Worm (Caenorhabditis elegans) whole organism, young adult: Measurements from ENCODE around the gene BE0003N10.1.

Experiments
- B0261.1 ChIP-seq: sonication (generic microtip); optimal IDR thresholded peaks from 2 replicates; lab custom pipeline; 2016; ENCODE audit warnings: mild to moderate bottlenecking, missing genetic modification characterization, moderate library complexity, missing compliant biosample characterization
- F22D6.2 ChIP-seq: sonication (generic microtip); optimal IDR thresholded peaks from 2 replicates; lab custom pipeline; 2016; ENCODE audit warnings: mild to moderate bottlenecking, missing genetic modification characterization, missing compliant biosample characterization
- F55B11.4 ChIP-seq: sonication (generic microtip); optimal IDR thresholded peaks from 2 replicates; lab custom pipeline; 2016; ENCODE audit warnings: missing compliant biosample characterization, missing genetic modification characterization, borderline replicate concordance; ENCODE audit not compliant: insufficient read depth
- K11D2.4 ChIP-seq: fragments of 200-800 bp; sonication (Bioruptor generic); IDR thresholded peaks from 2 replicates; pipeline ENCODE4 v1.3.6; 2022; ENCODE audit warnings: missing genetic modification reagents, missing genetic modification characterization, missing compliant biosample characterization
- Y53G8AR.9 ChIP-seq: fragments of 200-800 bp; sonication (Bioruptor generic); conservative IDR thresholded peaks from 2 replicates; pipeline ENCODE4 v1.3.6; 2022; ENCODE audit warnings: missing genetic modification reagents, missing genetic modification characterization, missing compliant biosample characterization
- Y56A3A.18 ChIP-seq: fragments of 200-800 bp; sonication (Bioruptor generic); IDR thresholded peaks from 2 replicates; pipeline ENCODE4 v1.3.6; 2022; ENCODE audit warnings: missing genetic modification reagents, missing genetic modification characterization, missing compliant biosample characterization
- Y67H2A.10 ChIP-seq: fragments of 200-800 bp; sonication (Bioruptor generic); conservative IDR thresholded peaks from 2 replicates; pipeline ENCODE4 v1.3.6; 2022; ENCODE audit warnings: missing genetic modification reagents, missing genetic modification characterization, missing compliant biosample characterization
- akir-1 ChIP-seq: fragments of 200-800 bp; sonication (Bioruptor generic); optimal IDR thresholded peaks from 2 replicates; lab custom pipeline; 2018; ENCODE audit warnings: mild to moderate bottlenecking, missing genetic modification characterization, moderate library complexity, missing compliant biosample characterization
- aptf-3 ChIP-seq: fragments of 200-800 bp; sonication (Bioruptor generic); IDR thresholded peaks from 2 replicates; pipeline ENCODE4 v1.3.6; 2022; ENCODE audit warnings: missing genetic modification characterization, missing compliant biosample characterization
- atf-7 ChIP-seq: sonication (generic microtip); optimal IDR thresholded peaks from 2 replicates; lab custom pipeline; 2017; ENCODE audit warnings: mild to moderate bottlenecking, missing genetic modification characterization, missing compliant biosample characterization
- cebp-1 ChIP-seq, 2 experiments: fragments of 200-800 bp in 1 of 2; sonication (Bioruptor generic) in 1 of 2; sonication (generic microtip) in 1 of 2; IDR thresholded peaks in 1 of 2; optimal IDR thresholded peaks in 1 of 2; 2 replicates each; pipeline versions ENCODE4 v1.3.6 to Lab custom; 2017 to 2022; ENCODE audit warnings: missing compliant biosample characterization in 2 of 2, missing genetic modification characterization in 2 of 2, mild to moderate bottlenecking in 1 of 2, missing genetic modification reagents in 1 of 2, moderate library complexity in 1 of 2
- ceh-100 ChIP-seq: fragments of 200-800 bp; sonication (Bioruptor generic); IDR thresholded peaks from 2 replicates; pipeline ENCODE4 v1.3.6; 2022; ENCODE audit warnings: missing genetic modification reagents, missing genetic modification characterization, missing compliant biosample characterization
- dox-1 ChIP-seq: fragments of 200-800 bp; sonication (Bioruptor generic); IDR thresholded peaks from 2 replicates; pipeline ENCODE4 v1.3.6; 2022; ENCODE audit warnings: missing genetic modification reagents, missing genetic modification characterization, missing compliant biosample characterization
- dpl-1 ChIP-seq: fragments of 150-350 bp; optimal IDR thresholded peaks from 2 replicates; lab custom pipeline; 2014; ENCODE audit warnings: missing biosample characterization, missing genetic modification reagents, missing genetic modification characterization
- egrh-3 ChIP-seq: fragments of 200-800 bp; sonication (Bioruptor generic); IDR thresholded peaks from 2 replicates; pipeline ENCODE4 v1.3.6; 2022; ENCODE audit warnings: missing genetic modification reagents, missing genetic modification characterization, missing compliant biosample characterization
- fkh-3 ChIP-seq: sonication (generic microtip); optimal IDR thresholded peaks from 2 replicates; lab custom pipeline; 2016; ENCODE audit warnings: mild to moderate bottlenecking, missing genetic modification characterization, missing compliant biosample characterization
- lin-26 ChIP-seq: fragments of 200-800 bp; sonication (Bioruptor generic); IDR thresholded peaks from 2 replicates; pipeline ENCODE4 v1.3.6; 2022; ENCODE audit warnings: missing genetic modification reagents, missing genetic modification characterization, missing compliant biosample characterization
- madf-10 ChIP-seq: sonication (generic microtip); optimal IDR thresholded peaks from 2 replicates; lab custom pipeline; 2016; ENCODE audit warnings: mild to moderate bottlenecking, missing genetic modification characterization, missing compliant biosample characterization
- madf-6 ChIP-seq: fragments of 200-800 bp; sonication (Bioruptor generic); IDR thresholded peaks from 2 replicates; pipeline ENCODE4 v1.3.6; 2022; ENCODE audit warnings: missing genetic modification reagents, missing genetic modification characterization, missing compliant biosample characterization
- mcd-1 ChIP-seq: fragments of 200-800 bp; sonication (Bioruptor generic); IDR thresholded peaks from 2 replicates; pipeline ENCODE4 v1.3.6; 2022; ENCODE audit warnings: missing genetic modification reagents, missing genetic modification characterization, missing compliant biosample characterization
- nfyb-1 ChIP-seq: fragments of 200-800 bp; sonication (Bioruptor generic); IDR thresholded peaks from 2 replicates; pipeline ENCODE4 v1.3.6; 2022; ENCODE audit warnings: missing genetic modification reagents, missing genetic modification characterization, missing compliant biosample characterization
- nhr-80 ChIP-seq: sonication (generic microtip); optimal IDR thresholded peaks from 2 replicates; lab custom pipeline; 2016; ENCODE audit warnings: missing genetic modification characterization, missing compliant biosample characterization
- pbrm-1 ChIP-seq: fragments of 200-800 bp; sonication (Bioruptor generic); IDR thresholded peaks from 2 replicates; pipeline ENCODE4 v1.3.6; 2022; ENCODE audit warnings: missing genetic modification reagents, missing genetic modification characterization, missing compliant biosample characterization
- pha-4 ChIP-seq: fragments of 150-350 bp; sonication (generic microtip); optimal IDR thresholded peaks from 2 replicates; lab custom pipeline; 2014; ENCODE audit warnings: missing biosample characterization, missing genetic modification reagents, missing genetic modification characterization
- sea-2 ChIP-seq: fragments of 200-800 bp; sonication (Bioruptor generic); IDR thresholded peaks from 2 replicates; pipeline ENCODE4 v1.3.6; 2022; ENCODE audit warnings: missing genetic modification characterization, missing compliant biosample characterization
- somi-1 ChIP-seq: fragments of 200-800 bp; sonication (Bioruptor generic); optimal IDR thresholded peaks from 2 replicates; lab custom pipeline; 2018; ENCODE audit warnings: mild to moderate bottlenecking, missing genetic modification characterization, missing compliant biosample characterization
- sptf-2 ChIP-seq: fragments of 200-800 bp; sonication (Bioruptor generic); optimal IDR thresholded peaks from 2 replicates; lab custom pipeline; 2018; ENCODE audit warnings: mild to moderate bottlenecking, missing genetic modification characterization, missing compliant biosample characterization
- tbp1 ChIP-seq: fragments of 200-800 bp; sonication (Bioruptor generic); optimal IDR thresholded peaks from 2 replicates; lab custom pipeline; 2018; ENCODE audit warnings: mild to moderate bottlenecking, missing genetic modification characterization, missing compliant biosample characterization
- unc-62 ChIP-seq: fragments of 150-350 bp; optimal IDR thresholded peaks from 2 replicates; lab custom pipeline; 2014; ENCODE audit warnings: missing biosample characterization, missing genetic modification reagents, missing genetic modification characterization
- zfh-2 ChIP-seq: fragments of 200-800 bp; sonication (Bioruptor generic); conservative IDR thresholded peaks from 2 replicates; pipeline ENCODE4 v1.3.6; 2022; ENCODE audit warnings: missing genetic modification reagents, missing genetic modification characterization, missing compliant biosample characterization
- ztf-28 ChIP-seq: fragments of 200-800 bp; sonication (Bioruptor generic); IDR thresholded peaks from 2 replicates; pipeline ENCODE4 v1.3.6; 2022; ENCODE audit warnings: missing genetic modification reagents, missing genetic modification characterization, missing compliant biosample characterization

BE0003N10.1 gene

ce11 chrIII:1028233-1028632 lies 9.1 kb upstream of the BE0003N10.1 start:
- TF ChIP-seq dox-1 (0 out of 2 replicates have a peak, but pooled peaks have one; percentile 47), nhr-80 (peak; percentile 67), pha-4 (tag; lab: Kevin White, UChicago) (no peak)

ce11 chrIII:1030965-1031364 lies 6.3 kb upstream of the BE0003N10.1 start, which contains the start of the genes clc-26 and E_BE45912.2:
TSS of gene clc-26 (minus strand) at chrIII:1031065.
TSS of gene E_BE45912.2 (minus strand) at chrIII:1031103.
- TF ChIP-seq dpl-1 (no peak), unc-62 (GFP tag; lab: Kevin White, UChicago) (no peak), atf-7 (tag; lab: Kevin White, UChicago) (no peak), Y67H2A.10 (GFP tag; lab: Robert Waterston, UW) (no peak), F55B11.4 (tag; lab: Kevin White, UChicago) (no peak), ceh-100 (no peak), tbp1 (no peak), B0261.1 (no peak), sea-2 (no peak), F22D6.2 (tag; lab: Kevin White, UChicago) (no peak), akir-1 (GFP tag; lab: Kevin White, UChicago) (no peak), nfyb-1 (GFP tag; lab: Robert Waterston, UW) (no peak)
- TF ChIP-seq, all 124 proteins: peak for 0

DNA sequence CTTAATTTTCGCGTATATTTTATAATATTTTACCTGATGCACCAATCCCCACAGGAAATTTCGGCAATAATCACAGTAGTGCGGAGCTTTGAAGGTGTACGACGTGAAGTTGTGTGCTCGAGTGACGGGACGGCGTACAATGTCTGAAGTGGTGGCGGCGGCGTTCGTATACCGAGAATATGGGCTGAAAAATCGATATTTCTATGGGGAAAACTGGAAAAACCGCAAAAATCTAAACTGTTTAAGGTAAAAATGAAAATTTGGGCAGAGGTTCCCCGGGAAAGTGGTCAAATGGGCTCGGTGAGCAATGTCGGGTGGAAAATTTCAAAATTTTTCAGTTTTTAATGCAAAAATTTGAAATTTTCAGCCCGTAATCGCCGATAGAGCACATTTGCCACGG lies 2.4 kb upstream of the BE0003N10.1 start:
- TF ChIP-seq Y56A3A.18 (GFP tag; lab: Robert Waterston, UW) (0 out of 2 replicates have a peak, but pooled peaks have one; percentile 27), sptf-2 (GFP tag; lab: Kevin White, UChicago) (no peak), cebp-1 (GFP tag; IDR thresholded peaks at IDR 0.05; lab: Robert Waterston, UW) (no peak), cebp-1 (tag; optimal IDR thresholded peaks at IDR 0.05; lab: Kevin White, UChicago) (no peak), Y53G8AR.9 (0 out of 2 replicates have a peak, but pooled peaks have one; percentile 45), fkh-3 (tag; lab: Kevin White, UChicago) (no peak), ztf-28 (GFP tag; lab: Robert Waterston, UW) (peak; percentile 54; the same call in 1 of the 2 replicates), madf-10 (no peak), mcd-1 (GFP tag; lab: Robert Waterston, UW) (no peak), lin-26 (GFP tag; lab: Robert Waterston, UW) (0 out of 2 replicates have a peak, but pooled peaks have one; percentile 30), pbrm-1 (GFP tag; lab: Robert Waterston, UW) (no peak), zfh-2 (GFP tag; lab: Robert Waterston, UW) (no peak), madf-6 (GFP tag; lab: Robert Waterston, UW) (peak; percentile 45; the same call in 1 of the 2 replicates)

- no peak for TF ChIP-seq somi-1
- TF ChIP-seq K11D2.4 (GFP tag; lab: Robert Waterston, UW): no peak
- TF ChIP-seq nfyb-1 (GFP tag; lab: Robert Waterston, UW): no peak
- TF ChIP-seq aptf-3 (GFP tag; lab: Robert Waterston, UW): no peak
- peak; percentile 75 for TF ChIP-seq zfh-2 (GFP tag; lab: Robert Waterston, UW)
Measured at ce11 chrIII:1040059-1040458, 2.8 kb downstream of the BE0003N10.1 start.

- TF ChIP-seq zfh-2 (GFP tag; lab: Robert Waterston, UW): peak; percentile 76
- TF ChIP-seq egrh-3 (GFP tag; lab: Robert Waterston, UW): peak; percentile 45; the same call in 1 of the 2 replicates
- no peak for TF ChIP-seq tbp1
- TF ChIP-seq, all 124 proteins: peak for 2
Measured at ce11 chrIII:1043790-1044189, 6.5 kb downstream of the BE0003N10.1 start.
